Fruit fly (Drosophila melanogaster) whole organism, pupa: ENCODE measurements around the gene CG13970.

Source experiments
- CG10348 ChIP-seq: fragments of 200-800 bp; sonication (Bioruptor generic); IDR thresholded peaks from 2 replicates; pipeline ENCODE4 v1.3.6; 2022; ENCODE audit warnings: missing biosample characterization, missing genetic modification characterization
- CG12605 ChIP-seq: fragments of 200-800 bp; sonication (Bioruptor generic); IDR thresholded peaks from 2 replicates; pipeline ENCODE4 v1.3.6; 2022; ENCODE audit warnings: missing biosample characterization, missing genetic modification characterization
- CG13204 ChIP-seq: fragments of 200-800 bp; sonication (Bioruptor generic); optimal IDR thresholded peaks from 2 replicates; lab custom pipeline; 2018; ENCODE audit warnings: missing biosample characterization, mild to moderate bottlenecking, missing genetic modification characterization, moderate library complexity
- CG14655 ChIP-seq: fragments of 200-800 bp; sonication (Bioruptor generic); optimal IDR thresholded peaks from 3 replicates; lab custom pipeline; 2017; ENCODE audit warnings: mild to moderate bottlenecking, missing biosample characterization, missing genetic modification reagents, missing genetic modification characterization
- CG15710 ChIP-seq: fragments of 200-800 bp; sonication (Bioruptor generic); optimal IDR thresholded peaks from 2 replicates; lab custom pipeline; 2018; ENCODE audit warnings: missing biosample characterization, mild to moderate bottlenecking, missing genetic modification characterization, moderate library complexity
- CG17806 ChIP-seq: fragments of 200-800 bp; sonication (Bioruptor generic); optimal IDR thresholded peaks from 2 replicates; lab custom pipeline; 2018; ENCODE audit warnings: missing biosample characterization, mild to moderate bottlenecking, missing genetic modification characterization, moderate library complexity
- CG32121 ChIP-seq: fragments of 200-800 bp; sonication (Bioruptor generic); IDR thresholded peaks from 2 replicates; pipeline ENCODE4 v1.3.6; 2022; ENCODE audit warnings: missing biosample characterization, missing genetic modification characterization
- CG34367 ChIP-seq: fragments of 200-800 bp; sonication (Bioruptor generic); optimal IDR thresholded peaks from 2 replicates; lab custom pipeline; 2018; ENCODE audit warnings: missing biosample characterization, mild to moderate bottlenecking, missing genetic modification characterization
- CG4496 ChIP-seq: fragments of 200-800 bp; sonication (Bioruptor generic); IDR thresholded peaks from 3 replicates; pipeline ENCODE4 v1.3.6; 2022; ENCODE audit warnings: missing biosample characterization, missing genetic modification characterization
- CG8159 ChIP-seq: fragments of 200-800 bp; sonication (Bioruptor generic); optimal IDR thresholded peaks from 3 replicates; lab custom pipeline; 2018; ENCODE audit warnings: missing biosample characterization, mild to moderate bottlenecking, missing genetic modification characterization, moderate library complexity
- CG8301 ChIP-seq: fragments of 200-800 bp; sonication (Bioruptor generic); optimal IDR thresholded peaks from 2 replicates; lab custom pipeline; 2018; ENCODE audit warnings: missing biosample characterization, mild to moderate bottlenecking, missing genetic modification characterization
- CG9948 ChIP-seq: fragments of 200-800 bp; sonication (Bioruptor generic); optimal IDR thresholded peaks from 2 replicates; lab custom pipeline; 2018; ENCODE audit warnings: missing biosample characterization, mild to moderate bottlenecking, missing genetic modification characterization, moderate library complexity
- D1 ChIP-seq: fragments of 200-800 bp; sonication (Bioruptor generic); optimal IDR thresholded peaks from 2 replicates; lab custom pipeline; 2018; ENCODE audit warnings: missing biosample characterization, mild to moderate bottlenecking, missing genetic modification characterization, moderate library complexity
- EcR ChIP-seq: fragments of 200-800 bp; sonication (Bioruptor generic); optimal IDR thresholded peaks from 3 replicates; lab custom pipeline; 2019; ENCODE audit warnings: missing biosample characterization, missing genetic modification characterization, mild to moderate bottlenecking, moderate library complexity, missing genetic modification reagents
- Ets98B ChIP-seq: fragments of 200-800 bp; sonication (Bioruptor generic); IDR thresholded peaks from 2 replicates; pipeline ENCODE4 v1.3.6; 2022; ENCODE audit warnings: missing biosample characterization, missing genetic modification characterization
- Pif1A ChIP-seq: fragments of 200-800 bp; sonication (Bioruptor generic); optimal IDR thresholded peaks from 3 replicates; lab custom pipeline; 2016; ENCODE audit warnings: missing biosample characterization, missing genetic modification characterization
- Pif1B ChIP-seq: fragments of 200-800 bp; sonication (Bioruptor generic); optimal IDR thresholded peaks from 3 replicates; lab custom pipeline; 2016; ENCODE audit warnings: missing biosample characterization, missing genetic modification characterization
- Snoo ChIP-seq: fragments of 200-800 bp; sonication (Bioruptor generic); optimal IDR thresholded peaks from 3 replicates; lab custom pipeline; 2017; ENCODE audit warnings: missing biosample characterization, mild to moderate bottlenecking, missing genetic modification characterization, inconsistent platforms
- fd96Ca ChIP-seq: fragments of 200-800 bp; sonication (Bioruptor generic); IDR thresholded peaks from 3 replicates; pipeline ENCODE4 v1.3.6; 2022; ENCODE audit warnings: missing biosample characterization, missing genetic modification characterization
- gl ChIP-seq: fragments of 200-800 bp; sonication (Bioruptor generic); optimal IDR thresholded peaks from 2 replicates; lab custom pipeline; 2018; ENCODE audit warnings: missing biosample characterization, mild to moderate bottlenecking, missing genetic modification characterization
- rn ChIP-seq: fragments of 200-800 bp; sonication (Bioruptor generic); IDR thresholded peaks from 2 replicates; pipeline ENCODE4 v1.3.6; 2022; ENCODE audit warnings: missing biosample characterization, missing genetic modification characterization

Gene CG13970

dm6 chr2L:20091094-20091679 is 12.8 kb downstream of the CG13970 start, which contains the start of the genes CG10747 and Pyroxd1:
TSS of gene CG10747 (minus strand) at chr2L:20091348.
TSS of gene Pyroxd1 (plus strand) at chr2L:20091435.
- TF ChIP-seq CG14655 (GFP tag; lab: Kevin White, UChicago), result peak; percentile 99
- peak; percentile 99 for TF ChIP-seq CG8301 (tag; lab: Kevin White, UChicago)
- TF ChIP-seq CG4496 (GFP tag; lab: Robert Waterston, UW), result peak; percentile 98
- peak; percentile 99 for TF ChIP-seq CG15710
- peak; percentile 97 for TF ChIP-seq CG34367
- peak; percentile 94 for TF ChIP-seq CG12605
- peak; percentile 99 for TF ChIP-seq CG8159
- peak; percentile 98 for TF ChIP-seq D1 (tag; lab: Kevin White, UChicago)
- peak; percentile 98 for TF ChIP-seq Pif1B (GFP tag; lab: Kevin White, UChicago)
- peak; percentile 96 for TF ChIP-seq CG10348 (GFP tag; lab: Robert Waterston, UW)
- peak; percentile 59 for TF ChIP-seq EcR (GFP tag; lab: Kevin White, UChicago)
- peak; percentile 92 for TF ChIP-seq gl (tag; lab: Kevin White, UChicago)
- peak; percentile 98 for TF ChIP-seq CG17806 (tag; lab: Kevin White, UChicago)
- TF ChIP-seq rn, result peak; percentile 96
- no peak for TF ChIP-seq CG13204 (GFP tag; lab: Kevin White, UChicago)
- TF ChIP-seq CG32121 (GFP tag; lab: Robert Waterston, UW), result peak; percentile 99
- TF ChIP-seq fd96Ca (GFP tag; lab: Robert Waterston, UW), result peak; percentile 93
- peak; percentile 99 for TF ChIP-seq CG9948 (tag; lab: Kevin White, UChicago)
- peak; percentile 97 for TF ChIP-seq Ets98B
- TF ChIP-seq Snoo (tag; lab: Kevin White, UChicago), result peak; percentile 98
- peak; percentile 99 for TF ChIP-seq Pif1A

- TF ChIP-seq gl (tag; lab: Kevin White, UChicago) (peak; percentile 56), rn (peak; percentile 93), Pif1A (peak; percentile 95), CG8159 (peak; percentile 88), EcR (GFP tag; lab: Kevin White, UChicago) (peak; percentile 62), CG4496 (GFP tag; lab: Robert Waterston, UW) (peak; percentile 98), fd96Ca (GFP tag; lab: Robert Waterston, UW) (peak; percentile 94), Pif1B (GFP tag; lab: Kevin White, UChicago) (peak; percentile 92), CG10348 (GFP tag; lab: Robert Waterston, UW) (peak; percentile 93), CG17806 (tag; lab: Kevin White, UChicago) (peak; percentile 90), Snoo (tag; lab: Kevin White, UChicago) (peak; percentile 85), CG13204 (GFP tag; lab: Kevin White, UChicago) (no peak), CG8301 (tag; lab: Kevin White, UChicago) (peak; percentile 91), CG12605 (peak; percentile 90; the same call in 1 of the 2 replicates), Ets98B (peak; percentile 98), CG32121 (GFP tag; lab: Robert Waterston, UW) (peak; percentile 96), CG14655 (GFP tag; lab: Kevin White, UChicago) (peak; percentile 93), CG9948 (tag; lab: Kevin White, UChicago) (peak; percentile 84), CG15710 (peak; percentile 74), D1 (tag; lab: Kevin White, UChicago) (peak; percentile 78), CG34367 (peak; percentile 74)
Observed at dm6 chr2L:20086295-20087096, 17.5 kb downstream of the CG13970 start.

dm6 chr2L:20084785-20085555 is 19.0 kb downstream of the CG13970 start, which contains the start of gene fok:
TSS of gene fok (minus strand) at chr2L:20085070.
- TF ChIP-seq CG8301 (tag; lab: Kevin White, UChicago) (peak; percentile 97), CG9948 (tag; lab: Kevin White, UChicago) (peak; percentile 96), D1 (tag; lab: Kevin White, UChicago) (peak; percentile 97), gl (tag; lab: Kevin White, UChicago) (peak; percentile 92), Ets98B (peak; percentile 95), EcR (GFP tag; lab: Kevin White, UChicago) (peak; percentile 95), rn (peak; percentile 85), CG17806 (tag; lab: Kevin White, UChicago) (peak; percentile 96), Snoo (tag; lab: Kevin White, UChicago) (peak; percentile 97), CG12605 (peak; percentile 95), CG10348 (GFP tag; lab: Robert Waterston, UW) (peak; percentile 88), Pif1A (peak; percentile 99), CG34367 (peak; percentile 94), CG8159 (peak; percentile 98), CG15710 (peak; percentile 97), CG14655 (GFP tag; lab: Kevin White, UChicago) (peak; percentile 97), Pif1B (GFP tag; lab: Kevin White, UChicago) (peak; percentile 98), fd96Ca (GFP tag; lab: Robert Waterston, UW) (peak; percentile 96), CG32121 (GFP tag; lab: Robert Waterston, UW) (peak; percentile 98), CG13204 (GFP tag; lab: Kevin White, UChicago) (peak; percentile 91), CG4496 (GFP tag; lab: Robert Waterston, UW) (peak; percentile 91)

- peak; percentile 39 for TF ChIP-seq CG13204 (GFP tag; lab: Kevin White, UChicago)
- TF ChIP-seq Pif1B (GFP tag; lab: Kevin White, UChicago), result no peak
- TF ChIP-seq CG12605, result peak; percentile 64; the same call in 1 of the 2 replicates
- TF ChIP-seq CG32121 (GFP tag; lab: Robert Waterston, UW), result peak; percentile 28
Observed at dm6 chr2L:20084068-20084651, 19.8 kb downstream of the CG13970 start.
